Worm (Caenorhabditis elegans) whole organism, midembryonic: ENCODE results near the gene F36F12.3.

ENCODE experiments used
- med-1 ChIP-seq: sonication (generic microtip); optimal IDR thresholded peaks from 2 replicates; lab custom pipeline; 2017; ENCODE audit warnings: missing genetic modification characterization, mild to moderate bottlenecking, missing compliant biosample characterization, antibody characterized with exemption, missing genetic modification reagents; ENCODE audit not compliant: insufficient read depth
- ref-1 ChIP-seq: fragments of 200-800 bp; sonication (Bioruptor generic); conservative IDR thresholded peaks from 2 replicates; pipeline ENCODE4 v1.3.6; 2022; ENCODE audit warnings: missing genetic modification reagents, missing genetic modification characterization, missing compliant biosample characterization

- no peak for TF ChIP-seq ref-1
- TF ChIP-seq med-1 (GFP tag; lab: Kevin White, UChicago) = no peak
These were observed 18.8 kb upstream of the F36F12.3 start, which contains the start of gene nhr-86 for ce11 chrV:2066780-2067179.
